Worm (Caenorhabditis elegans) whole organism, L4 larva: Measurements from ENCODE around the gene glb-11.
A peak's percentile ranks its signal among the peaks of the same experiment; 100 is the strongest.

Experiments
- ZK546.5 ChIP-seq, 2 experiments: sonication (generic microtip); optimal IDR thresholded peaks; 2 replicates each; lab custom pipeline; 2017; ENCODE audit warnings: missing biosample characterization in 2 of 2, missing genetic modification characterization in 2 of 2
- aly-2 ChIP-seq: sonication (generic microtip); optimal IDR thresholded peaks from 2 replicates; lab custom pipeline; 2018; ENCODE audit warnings: missing biosample characterization, missing genetic modification characterization
- ceh-44 ChIP-seq: fragments of 200-800 bp; sonication (Bioruptor generic); IDR thresholded peaks from 2 replicates; pipeline ENCODE4 v1.3.6; 2022; ENCODE audit warnings: missing genetic modification reagents, missing genetic modification characterization, missing compliant biosample characterization
- ceh-62 ChIP-seq: sonication (generic microtip); optimal IDR thresholded peaks from 2 replicates; lab custom pipeline; 2017; ENCODE audit warnings: missing biosample characterization, missing genetic modification characterization
- ces-1 ChIP-seq: fragments of 150-350 bp; sonication (generic microtip); optimal IDR thresholded peaks from 4 replicates; lab custom pipeline; 2014; ENCODE audit warnings: missing biosample characterization, missing genetic modification reagents, missing genetic modification characterization
- hif-1 ChIP-seq, 2 experiments: sonication (generic microtip); optimal IDR thresholded peaks; 2 replicates each; lab custom pipeline; 2016 to 2017; ENCODE audit warnings: missing compliant biosample characterization in 2 of 2, missing genetic modification characterization in 2 of 2, missing genetic modification reagents in 2 of 2, missing genotype in 2 of 2, mild to moderate bottlenecking in 1 of 2
- hlh-30 ChIP-seq: sonication (generic microtip); optimal IDR thresholded peaks from 2 replicates; lab custom pipeline; 2017; ENCODE audit warnings: antibody characterized with exemption, mild to moderate bottlenecking, missing genetic modification characterization, missing compliant biosample characterization; ENCODE audit not compliant: insufficient read depth
- lir-3 ChIP-seq: sonication (generic microtip); optimal IDR thresholded peaks from 2 replicates; lab custom pipeline; 2016; ENCODE audit warnings: mild to moderate bottlenecking, missing genetic modification characterization, missing compliant biosample characterization
- mxl-2 ChIP-seq: fragments of 200-800 bp; sonication (Bioruptor generic); conservative IDR thresholded peaks from 2 replicates; pipeline ENCODE4 v1.3.6; 2022; ENCODE audit warnings: missing genetic modification reagents, missing genetic modification characterization, missing compliant biosample characterization
- nhr-28 ChIP-seq: fragments of 150-350 bp; optimal IDR thresholded peaks from 2 replicates; lab custom pipeline; 2014; ENCODE audit warnings: missing biosample characterization, missing genetic modification characterization
- nhr-42 ChIP-seq: fragments of 200-800 bp; sonication (Bioruptor generic); IDR thresholded peaks from 2 replicates; pipeline ENCODE4 v1.3.6; 2022; ENCODE audit warnings: missing genetic modification characterization, missing compliant biosample characterization
- pha-4 ChIP-seq, 2 experiments: fragments of 150-350 bp in 1 of 2; fragments of 200-800 bp in 1 of 2; sonication (Bioruptor generic) in 1 of 2; IDR thresholded peaks in 1 of 2; optimal IDR thresholded peaks in 1 of 2; 2 replicates each; pipeline versions ENCODE4 v1.3.6 to Lab custom; 2014 to 2022; ENCODE audit warnings: missing genetic modification characterization in 2 of 2, missing genetic modification reagents in 2 of 2, missing biosample characterization in 1 of 2, missing compliant biosample characterization in 1 of 2
- skn-1 ChIP-seq: fragments of 150-350 bp; optimal IDR thresholded peaks from 2 replicates; lab custom pipeline; 2014; ENCODE audit warnings: missing biosample characterization, missing genetic modification characterization
- unc-62 ChIP-seq, 3 experiments: fragments of 150-350 bp in 1 of 3; sonication (generic microtip); optimal IDR thresholded peaks in 2 of 3; peaks in 1 of 3; 1 replicate in 1 of 3; 2 replicates in 2 of 3; lab custom pipeline; 2014 to 2017; ENCODE audit warnings: missing biosample characterization in 3 of 3, missing genetic modification characterization in 3 of 3, missing genetic modification reagents in 3 of 3, missing genotype in 1 of 3

ce11 chrIII:4015382-4015986, 23.5 kb upstream of the glb-11 start:
- TF ChIP-seq lir-3 (tag; lab: Kevin White, UChicago): no peak
- TF ChIP-seq mxl-2 (GFP tag; lab: Robert Waterston, UW): no peak
- TF ChIP-seq hlh-30 (tag; lab: Kevin White, UChicago): no peak
- TF ChIP-seq hif-1 (tag; optimal IDR thresholded peaks at IDR 0.05; lab: Kevin White, UChicago): no peak
- no peak for TF ChIP-seq nhr-28 (tag; lab: Kevin White, UChicago)
- TF ChIP-seq pha-4 (GFP tag; IDR thresholded peaks at IDR 0.05; lab: Robert Waterston, UW): peak; percentile 27; the same call in 1 of the 2 replicates
- no peak for TF ChIP-seq pha-4 (tag; optimal IDR thresholded peaks at IDR 0.05; lab: Kevin White, UChicago)
- TF ChIP-seq ceh-62: no peak
- no peak for TF ChIP-seq ces-1
- TF ChIP-seq ceh-44: no peak
- no peak for TF ChIP-seq aly-2 (tag; lab: Kevin White, UChicago)
- no peak for TF ChIP-seq unc-62 (GFP tag; optimal IDR thresholded peaks at IDR 0.05 in 1 of 2; lab: Kevin White, UChicago)
- no peak for TF ChIP-seq unc-62 (tag; optimal IDR thresholded peaks at IDR 0.05; lab: Kevin White, UChicago)
- peak in 1 of 2 experiments; percentile 15 for TF ChIP-seq ZK546.5 (tag; optimal IDR thresholded peaks at IDR 0.05; lab: Kevin White, UChicago)
- TF ChIP-seq skn-1 (tag; lab: Kevin White, UChicago): no peak
- no peak for TF ChIP-seq nhr-42 (GFP tag; lab: Robert Waterston, UW)
